Fruit fly (Drosophila melanogaster) whole organism, embryonic: ENCODE data around the gene IntS2.

Experiments
- Ada2b ChIP-seq: fragments of 200-800 bp; sonication (Bioruptor generic); IDR thresholded peaks from 2 replicates; pipeline ENCODE4 v1.3.6; 2022; ENCODE audit warnings: missing biosample characterization, missing genetic modification characterization
- Asciz ChIP-seq: fragments of 200-800 bp; sonication (Bioruptor generic); optimal IDR thresholded peaks from 2 replicates; lab custom pipeline; 2017; ENCODE audit warnings: missing biosample characterization, mild to moderate bottlenecking, missing genetic modification characterization, missing genetic modification reagents
- Atf-2 ChIP-seq: fragments of 200-800 bp; sonication (Bioruptor generic); optimal IDR thresholded peaks from 2 replicates; lab custom pipeline; 2016; ENCODE audit warnings: missing biosample characterization, missing genetic modification characterization
- CG10321 ChIP-seq: fragments of 200-800 bp; sonication (Bioruptor generic); IDR thresholded peaks from 2 replicates; pipeline ENCODE4 v1.3.6; 2022; ENCODE audit warnings: missing biosample characterization, missing genetic modification characterization
- CG11085 ChIP-seq: fragments of 200-800 bp; sonication (Bioruptor generic); IDR thresholded peaks from 2 replicates; pipeline ENCODE4 v1.3.6; 2022; ENCODE audit warnings: missing biosample characterization, missing genetic modification characterization
- CG11247 ChIP-seq: fragments of 200-800 bp; sonication (Bioruptor generic); IDR thresholded peaks from 2 replicates; pipeline ENCODE4 v1.3.6; 2022; ENCODE audit warnings: missing biosample characterization, missing genetic modification characterization
- CG11696 ChIP-seq: fragments of 200-800 bp; sonication (Bioruptor generic); IDR thresholded peaks from 2 replicates; pipeline ENCODE4 v1.3.6; 2022; ENCODE audit warnings: missing biosample characterization, missing genetic modification characterization
- CG12104 ChIP-seq: fragments of 200-800 bp; sonication (Bioruptor generic); optimal IDR thresholded peaks from 3 replicates; lab custom pipeline; 2016; ENCODE audit warnings: missing biosample characterization, missing genetic modification characterization
- CG12299 ChIP-seq: fragments of 200-800 bp; sonication (Bioruptor generic); optimal IDR thresholded peaks from 2 replicates; lab custom pipeline; 2018; ENCODE audit warnings: missing biosample characterization, mild to moderate bottlenecking, missing genetic modification characterization
- CG13424 ChIP-seq: fragments of 200-800 bp; sonication (Bioruptor generic); optimal IDR thresholded peaks from 2 replicates; lab custom pipeline; 2019; ENCODE audit warnings: missing biosample characterization, mild to moderate bottlenecking, missing genetic modification characterization, moderate library complexity
- CG14667 ChIP-seq: fragments of 200-800 bp; sonication (Bioruptor generic); IDR thresholded peaks from 2 replicates; pipeline ENCODE4 v1.3.6; 2022; ENCODE audit warnings: missing biosample characterization, missing genetic modification characterization
- CG17359 ChIP-seq: fragments of 200-800 bp; sonication (Bioruptor generic); optimal IDR thresholded peaks from 3 replicates; lab custom pipeline; 2018; ENCODE audit warnings: missing biosample characterization, mild to moderate bottlenecking, missing genetic modification characterization, moderate library complexity
- CG17612 ChIP-seq: fragments of 200-800 bp; sonication (Bioruptor generic); IDR thresholded peaks from 2 replicates; pipeline ENCODE4 v1.3.6; 2022; ENCODE audit warnings: missing biosample characterization, missing genetic modification characterization
- CG2875 ChIP-seq: fragments of 200-800 bp; sonication (Bioruptor generic); optimal IDR thresholded peaks from 2 replicates; lab custom pipeline; 2017; ENCODE audit warnings: missing biosample characterization, mild to moderate bottlenecking, missing genetic modification characterization, missing genetic modification reagents
- CG32532 ChIP-seq: fragments of 200-800 bp; sonication (Bioruptor generic); IDR thresholded peaks from 2 replicates; pipeline ENCODE4 v1.3.6; 2022; ENCODE audit warnings: missing biosample characterization, missing genetic modification characterization
- CG3281 ChIP-seq: fragments of 200-800 bp; sonication (Bioruptor generic); optimal IDR thresholded peaks from 3 replicates; lab custom pipeline; 2017; ENCODE audit warnings: missing biosample characterization, mild to moderate bottlenecking, missing genetic modification characterization
- CG3847 ChIP-seq: fragments of 200-800 bp; sonication (Bioruptor generic); IDR thresholded peaks from 2 replicates; pipeline ENCODE4 v1.3.6; 2022; ENCODE audit warnings: missing biosample characterization, missing genetic modification characterization
- CG4328 ChIP-seq: fragments of 200-800 bp; sonication (Bioruptor generic); optimal IDR thresholded peaks from 3 replicates; lab custom pipeline; 2017; ENCODE audit warnings: missing biosample characterization, missing genetic modification reagents, missing genetic modification characterization
- CG4617 ChIP-seq: fragments of 200-800 bp; sonication (Bioruptor generic); optimal IDR thresholded peaks from 3 replicates; lab custom pipeline; 2016; ENCODE audit warnings: missing biosample characterization, missing genetic modification characterization, borderline replicate concordance
- CG8388 ChIP-seq: fragments of 200-800 bp; sonication (Bioruptor generic); optimal IDR thresholded peaks from 2 replicates; lab custom pipeline; 2019; ENCODE audit warnings: missing biosample characterization, mild to moderate bottlenecking, missing genetic modification characterization, moderate library complexity
- CG9609 ChIP-seq: fragments of 200-800 bp; sonication (Bioruptor generic); optimal IDR thresholded peaks from 3 replicates; lab custom pipeline; 2016; ENCODE audit warnings: missing biosample characterization, missing genetic modification characterization
- CG9932 ChIP-seq: fragments of 200-800 bp; sonication (Bioruptor generic); IDR thresholded peaks from 2 replicates; pipeline ENCODE4 v1.3.6; 2022; ENCODE audit warnings: missing biosample characterization, missing genetic modification characterization
- CTCF ChIP-seq: fragments of 200-800 bp; sonication (Bioruptor generic); optimal IDR thresholded peaks from 2 replicates; lab custom pipeline; 2017; ENCODE audit warnings: missing biosample characterization, mild to moderate bottlenecking, missing genetic modification characterization, moderate library complexity
- CoRest ChIP-seq: fragments of 200-800 bp; sonication (Bioruptor generic); optimal IDR thresholded peaks from 3 replicates; lab custom pipeline; 2018; ENCODE audit warnings: missing biosample characterization, mild to moderate bottlenecking, missing genetic modification characterization, moderate library complexity
- GATAe ChIP-seq: fragments of 200-800 bp; sonication (Bioruptor generic); conservative IDR thresholded peaks from 2 replicates; pipeline ENCODE4 v1.3.6; 2022; ENCODE audit warnings: missing biosample characterization, missing genetic modification characterization
- Myb ChIP-seq: fragments of 200-800 bp; sonication (Bioruptor generic); optimal IDR thresholded peaks from 2 replicates; lab custom pipeline; 2016; ENCODE audit warnings: missing biosample characterization, missing genetic modification characterization
- Optix ChIP-seq: fragments of 200-800 bp; sonication (Bioruptor generic); IDR thresholded peaks from 3 replicates; pipeline ENCODE4 v1.3.6; 2022; ENCODE audit warnings: missing biosample characterization, missing genetic modification characterization
- Rfx ChIP-seq: fragments of 200-800 bp; sonication (Bioruptor generic); IDR thresholded peaks from 2 replicates; pipeline ENCODE4 v1.3.6; 2022; ENCODE audit warnings: missing biosample characterization, missing genetic modification characterization
- ase ChIP-seq: fragments of 200-800 bp; sonication (Bioruptor generic); IDR thresholded peaks from 3 replicates; pipeline ENCODE4 v1.3.6; 2022; ENCODE audit warnings: missing biosample characterization, missing genetic modification characterization
- ato ChIP-seq: fragments of 200-800 bp; sonication (Bioruptor generic); IDR thresholded peaks from 2 replicates; pipeline ENCODE4 v1.3.6; 2022; ENCODE audit warnings: missing biosample characterization, missing genetic modification characterization; ENCODE audit not compliant: partially characterized antibody
- bbx ChIP-seq: fragments of 200-800 bp; sonication (Bioruptor generic); IDR thresholded peaks from 2 replicates; pipeline ENCODE4 v1.3.6; 2022; ENCODE audit warnings: missing biosample characterization, missing genetic modification characterization; ENCODE audit not compliant: partially characterized antibody
- cad ChIP-seq: fragments of >200 bp; optimal IDR thresholded peaks from 2 replicates; lab custom pipeline; 2017; ENCODE audit warnings: missing biosample characterization, missing genetic modification characterization
- chm ChIP-seq: fragments of 200-800 bp; sonication (Bioruptor generic); IDR thresholded peaks from 2 replicates; pipeline ENCODE4 v1.3.6; 2022; ENCODE audit warnings: missing biosample characterization, missing genetic modification characterization
- chn ChIP-seq: fragments of 200-800 bp; sonication (Bioruptor generic); optimal IDR thresholded peaks from 2 replicates; lab custom pipeline; 2016; ENCODE audit warnings: missing biosample characterization, missing genetic modification characterization
- ci ChIP-seq: fragments of 200-800 bp; sonication (Bioruptor generic); IDR thresholded peaks from 3 replicates; pipeline ENCODE4 v1.3.6; 2022; ENCODE audit warnings: missing biosample characterization, missing genetic modification characterization
- croc ChIP-seq: fragments of 200-800 bp; sonication (Bioruptor generic); conservative IDR thresholded peaks from 3 replicates; pipeline ENCODE4 v1.3.6; 2022; ENCODE audit warnings: missing biosample characterization, missing genetic modification characterization
- dan ChIP-seq: fragments of 200-800 bp; sonication (Bioruptor generic); IDR thresholded peaks from 2 replicates; pipeline ENCODE4 v1.3.6; 2022; ENCODE audit warnings: missing biosample characterization, missing genetic modification characterization
- emc ChIP-seq: fragments of 200-800 bp; sonication (Bioruptor generic); optimal IDR thresholded peaks from 2 replicates; lab custom pipeline; 2016; ENCODE audit warnings: missing biosample characterization, missing genetic modification characterization
- esg ChIP-seq: fragments of 200-800 bp; sonication (Bioruptor generic); conservative IDR thresholded peaks from 2 replicates; pipeline ENCODE4 v1.3.6; 2022; ENCODE audit warnings: missing biosample characterization, missing genetic modification characterization
- exex ChIP-seq: fragments of 200-800 bp; sonication (Bioruptor generic); optimal IDR thresholded peaks from 4 replicates; lab custom pipeline; 2018; ENCODE audit warnings: missing biosample characterization, mild to moderate bottlenecking, missing genetic modification characterization, moderate library complexity
- ftz-f1 ChIP-seq: fragments of 200-800 bp; sonication (Bioruptor generic); optimal IDR thresholded peaks from 2 replicates; lab custom pipeline; 2016; ENCODE audit warnings: missing biosample characterization, missing genetic modification characterization
- gcm2 ChIP-seq: fragments of 200-800 bp; sonication (Bioruptor generic); optimal IDR thresholded peaks from 2 replicates; lab custom pipeline; 2016; ENCODE audit warnings: missing biosample characterization, missing genetic modification characterization
- gem ChIP-seq: fragments of 200-800 bp; sonication (Bioruptor generic); optimal IDR thresholded peaks from 2 replicates; lab custom pipeline; 2019; ENCODE audit warnings: missing biosample characterization, mild to moderate bottlenecking, missing genetic modification characterization, moderate library complexity
- hbn ChIP-seq: fragments of 200-800 bp; sonication (Bioruptor generic); IDR thresholded peaks from 2 replicates; pipeline ENCODE4 v1.3.6; 2022; ENCODE audit warnings: missing biosample characterization, missing genetic modification characterization; ENCODE audit not compliant: partially characterized antibody
- lov ChIP-seq, 2 experiments: fragments of 200-800 bp in 1 of 2; fragments of >200 bp in 1 of 2; sonication (Bioruptor generic) in 1 of 2; IDR thresholded peaks in 1 of 2; optimal IDR thresholded peaks in 1 of 2; 2 replicates in 1 of 2; 3 replicates in 1 of 2; pipeline versions ENCODE4 v1.3.6 to Lab custom; 2017 to 2022; ENCODE audit warnings: missing biosample characterization in 1 of 2, missing genetic modification characterization in 1 of 2
- maf-S ChIP-seq: fragments of 200-800 bp; sonication (Bioruptor generic); optimal IDR thresholded peaks from 2 replicates; lab custom pipeline; 2016; ENCODE audit warnings: missing biosample characterization, missing genetic modification characterization
- p53 ChIP-seq: fragments of 200-800 bp; sonication (Bioruptor generic); optimal IDR thresholded peaks from 2 replicates; lab custom pipeline; 2016; ENCODE audit warnings: missing biosample characterization, missing genetic modification characterization
- schlank ChIP-seq: fragments of 200-800 bp; sonication (Bioruptor generic); optimal IDR thresholded peaks from 2 replicates; lab custom pipeline; 2018; ENCODE audit warnings: missing biosample characterization, mild to moderate bottlenecking, missing genetic modification characterization
- scrt ChIP-seq: fragments of 200-800 bp; sonication (Bioruptor generic); optimal IDR thresholded peaks from 2 replicates; lab custom pipeline; 2018; ENCODE audit warnings: missing biosample characterization, mild to moderate bottlenecking, missing genetic modification characterization, moderate library complexity
- tin ChIP-seq: fragments of 200-800 bp; sonication (Bioruptor generic); optimal IDR thresholded peaks from 3 replicates; lab custom pipeline; 2016; ENCODE audit warnings: missing biosample characterization, missing genetic modification characterization
- tna ChIP-seq: fragments of 200-800 bp; sonication (Bioruptor generic); IDR thresholded peaks from 2 replicates; pipeline ENCODE4 v1.3.6; 2022; ENCODE audit warnings: missing biosample characterization, missing genetic modification characterization; ENCODE audit not compliant: partially characterized antibody

Gene IntS2

dm6 chrX:17694873-17695446 is 38.3 kb upstream of the IntS2 start (continued):
- no peak for TF ChIP-seq scrt (GFP tag; lab: Kevin White, UChicago)
- TF ChIP-seq tin (GFP tag; lab: Kevin White, UChicago), result no peak
- no peak for TF ChIP-seq bbx
- TF ChIP-seq exex (tag; lab: Kevin White, UChicago), result no peak
- peak; percentile 47 for TF ChIP-seq CG17359 (tag; lab: Kevin White, UChicago)
- no peak for TF ChIP-seq ato (GFP tag; lab: Robert Waterston, UW)
- TF ChIP-seq CG9609 (GFP tag; lab: Kevin White, UChicago), result no peak
- TF ChIP-seq emc (GFP tag; lab: Kevin White, UChicago), result no peak
- no peak for TF ChIP-seq lov (optimal IDR thresholded peaks at IDR 0.05; lab: Kevin White, UChicago)
- 0 out of 3 replicates have a peak, but pooled peaks have one; percentile 2 for TF ChIP-seq lov (GFP tag; IDR thresholded peaks at IDR 0.05; lab: Robert Waterston, UW)
- TF ChIP-seq gem (tag; lab: Kevin White, UChicago), result peak; percentile 44
- TF ChIP-seq CG12104 (GFP tag; lab: Kevin White, UChicago), result no peak
- no peak for TF ChIP-seq CG11247
- no peak for TF ChIP-seq tna (GFP tag; lab: Robert Waterston, UW)
- TF ChIP-seq CTCF (GFP tag; lab: Kevin White, UChicago), result no peak
- TF ChIP-seq CG14667, result no peak
- no peak for TF ChIP-seq CG9932 (GFP tag; lab: Robert Waterston, UW)
- TF ChIP-seq CG4617 (GFP tag; lab: Kevin White, UChicago), result no peak
- no peak for TF ChIP-seq p53 (GFP tag; lab: Kevin White, UChicago)
- no peak for TF ChIP-seq CG8388 (GFP tag; lab: Kevin White, UChicago)
- TF ChIP-seq chm (GFP tag; lab: Robert Waterston, UW), result no peak
- no peak for TF ChIP-seq CG32532 (GFP tag; lab: Robert Waterston, UW)
- TF ChIP-seq CG4328 (GFP tag; lab: Kevin White, UChicago), result no peak
- no peak for TF ChIP-seq schlank (tag; lab: Kevin White, UChicago)
- no peak for TF ChIP-seq esg (GFP tag; lab: Robert Waterston, UW)
- TF ChIP-seq gcm2, result no peak
- TF ChIP-seq Asciz (GFP tag; lab: Kevin White, UChicago), result peak; percentile 47
- no peak for TF ChIP-seq Atf-2 (GFP tag; lab: Kevin White, UChicago)
- TF ChIP-seq hbn, result no peak
- TF ChIP-seq CG3847, result no peak
- no peak for TF ChIP-seq Optix (GFP tag; lab: Robert Waterston, UW)
- no peak for TF ChIP-seq ftz-f1 (GFP tag; lab: Kevin White, UChicago)
- no peak for TF ChIP-seq croc (GFP tag; lab: Robert Waterston, UW)
- no peak for TF ChIP-seq maf-S (GFP tag; lab: Kevin White, UChicago)
- TF ChIP-seq CG10321 (GFP tag; lab: Robert Waterston, UW), result no peak
- TF ChIP-seq CG11696, result peak; percentile 53
- peak; percentile 36 for TF ChIP-seq CoRest (tag; lab: Kevin White, UChicago)
- no peak for TF ChIP-seq Myb (GFP tag; lab: Kevin White, UChicago)
- TF ChIP-seq chn (GFP tag; lab: Kevin White, UChicago), result no peak
- TF ChIP-seq CG13424 (tag; lab: Kevin White, UChicago), result peak; percentile 55
- no peak for TF ChIP-seq CG11085 (GFP tag; lab: Robert Waterston, UW)
- TF ChIP-seq CG12299, result no peak
- TF ChIP-seq CG17612 (GFP tag; lab: Robert Waterston, UW), result no peak
- no peak for TF ChIP-seq Rfx (GFP tag; lab: Robert Waterston, UW)
- no peak for TF ChIP-seq ci (GFP tag; lab: Robert Waterston, UW)
- TF ChIP-seq cad (GFP tag; lab: Kevin White, UChicago), result no peak
- no peak for TF ChIP-seq CG2875 (GFP tag; lab: Kevin White, UChicago)
- TF ChIP-seq dan (GFP tag; lab: Robert Waterston, UW), result no peak
- TF ChIP-seq ase (GFP tag; lab: Robert Waterston, UW), result 0 out of 3 replicates have a peak, but pooled peaks have one; percentile 33
- peak; percentile 44 for TF ChIP-seq CG3281 (GFP tag; lab: Kevin White, UChicago)
- TF ChIP-seq Ada2b, result 0 out of 2 replicates have a peak, but pooled peaks have one; percentile 26
- no peak for TF ChIP-seq GATAe (GFP tag; lab: Robert Waterston, UW)
